Worm (Caenorhabditis elegans) whole organism, L3 larva: Measurements from ENCODE around the gene Y45G5AM.5.

Source experiments
- R02D3.7 ChIP-seq: fragments of 150-350 bp; optimal IDR thresholded peaks from 2 replicates; lab custom pipeline; 2014; ENCODE audit warnings: missing biosample characterization, missing genetic modification characterization
- ZK546.5 ChIP-seq: sonication (generic microtip); optimal IDR thresholded peaks from 2 replicates; lab custom pipeline; 2017; ENCODE audit warnings: missing biosample characterization, missing genetic modification characterization
- aly-2 ChIP-seq: fragments of 150-350 bp; optimal IDR thresholded peaks from 2 replicates; lab custom pipeline; 2014; ENCODE audit warnings: missing biosample characterization, missing genetic modification characterization
- ama-1 ChIP-seq: fragments of 150-350 bp; optimal IDR thresholded peaks from 2 replicates; lab custom pipeline; 2018
- ceh-16 ChIP-seq: sonication (generic microtip); optimal IDR thresholded peaks from 2 replicates; lab custom pipeline; 2017; ENCODE audit warnings: missing biosample characterization, missing genetic modification characterization
- ceh-28 ChIP-seq: fragments of 150-350 bp; optimal IDR thresholded peaks from 2 replicates; lab custom pipeline; 2014; ENCODE audit warnings: missing biosample characterization, missing genetic modification reagents, missing genetic modification characterization
- ceh-82 ChIP-seq: fragments of 150-350 bp; optimal IDR thresholded peaks from 2 replicates; lab custom pipeline; 2014; ENCODE audit warnings: missing biosample characterization, missing genetic modification characterization
- daf-12 ChIP-seq: fragments of 150-350 bp; optimal IDR thresholded peaks from 2 replicates; lab custom pipeline; 2014; ENCODE audit warnings: missing biosample characterization, missing genetic modification reagents, missing genetic modification characterization
- egl-27 ChIP-seq: sonication (generic microtip); optimal IDR thresholded peaks from 4 replicates; lab custom pipeline; 2017; ENCODE audit warnings: missing biosample characterization, missing genetic modification reagents, missing genetic modification characterization
- egl-5 ChIP-seq: fragments of 150-350 bp; optimal IDR thresholded peaks from 2 replicates; lab custom pipeline; 2017; ENCODE audit warnings: missing biosample characterization, missing genetic modification reagents, missing genetic modification characterization, inconsistent platforms
- elt-1 ChIP-seq: fragments of 150-350 bp; optimal IDR thresholded peaks from 2 replicates; lab custom pipeline; 2014; ENCODE audit warnings: missing biosample characterization, missing genetic modification characterization
- elt-2 ChIP-seq: sonication (generic microtip); optimal IDR thresholded peaks from 2 replicates; lab custom pipeline; 2016; ENCODE audit warnings: missing genetic modification reagents, mild to moderate bottlenecking, missing genetic modification characterization, missing compliant biosample characterization
- elt-3 ChIP-seq, 3 experiments: fragments of 150-350 bp in 1 of 3; sonication (generic microtip) in 2 of 3; optimal IDR thresholded peaks; 2 replicates in 2 of 3; 4 replicates in 1 of 3; lab custom pipeline; 2014 to 2017; ENCODE audit warnings: missing biosample characterization in 3 of 3, missing genetic modification characterization in 3 of 3
- eor-1 ChIP-seq, 2 experiments: fragments of 150-350 bp; optimal IDR thresholded peaks; 2 replicates each; lab custom pipeline; 2014 to 2018; ENCODE audit warnings: missing biosample characterization in 2 of 2, missing genetic modification characterization in 2 of 2
- fkh-10 ChIP-seq: sonication (generic microtip); optimal IDR thresholded peaks from 2 replicates; lab custom pipeline; 2017; ENCODE audit warnings: missing biosample characterization, missing genetic modification reagents, missing genetic modification characterization
- fkh-2 ChIP-seq: fragments of 150-350 bp; optimal IDR thresholded peaks from 2 replicates; lab custom pipeline; 2014; ENCODE audit warnings: missing biosample characterization, missing genetic modification reagents, missing genetic modification characterization
- fos-1 ChIP-seq: fragments of 150-350 bp; optimal IDR thresholded peaks from 2 replicates; lab custom pipeline; 2014; ENCODE audit warnings: missing biosample characterization, missing genetic modification characterization
- hmg-11 ChIP-seq: sonication (generic microtip); optimal IDR thresholded peaks from 2 replicates; lab custom pipeline; 2016; ENCODE audit warnings: missing genetic modification characterization, missing compliant biosample characterization
- lin-15B ChIP-seq: fragments of 150-350 bp; optimal IDR thresholded peaks from 2 replicates; lab custom pipeline; 2014; ENCODE audit warnings: missing biosample characterization, missing genetic modification characterization
- lin-39 ChIP-seq: fragments of 150-350 bp; optimal IDR thresholded peaks from 2 replicates; lab custom pipeline; 2018; ENCODE audit warnings: missing biosample characterization, missing genetic modification reagents, missing genetic modification characterization
- lsy-12 ChIP-seq: sonication (generic microtip); optimal IDR thresholded peaks from 2 replicates; lab custom pipeline; 2016; ENCODE audit warnings: mild to moderate bottlenecking, missing genetic modification characterization, missing compliant biosample characterization
- mdl-1 ChIP-seq: fragments of 150-350 bp; optimal IDR thresholded peaks from 2 replicates; lab custom pipeline; 2014; ENCODE audit warnings: missing biosample characterization, missing genetic modification characterization
- nfya-1 ChIP-seq: sonication (generic microtip); optimal IDR thresholded peaks from 2 replicates; lab custom pipeline; 2017; ENCODE audit warnings: missing genetic modification characterization, mild to moderate bottlenecking, missing compliant biosample characterization, antibody characterized with exemption, moderate library complexity; ENCODE audit not compliant: insufficient read depth
- nhr-23 ChIP-seq: fragments of 150-350 bp; optimal IDR thresholded peaks from 2 replicates; lab custom pipeline; 2014; ENCODE audit warnings: missing biosample characterization, missing genetic modification reagents, missing genetic modification characterization
- nhr-25 ChIP-seq: sonication (generic microtip); optimal IDR thresholded peaks from 2 replicates; lab custom pipeline; 2017; ENCODE audit warnings: missing biosample characterization, missing genetic modification characterization
- nhr-43 ChIP-seq: sonication (generic microtip); optimal IDR thresholded peaks from 2 replicates; lab custom pipeline; 2016; ENCODE audit warnings: mild to moderate bottlenecking, missing genetic modification characterization, missing compliant biosample characterization; ENCODE audit not compliant: poor library complexity, severe bottlenecking
- nhr-67 ChIP-seq: fragments of 150-350 bp; optimal IDR thresholded peaks from 2 replicates; lab custom pipeline; 2014; ENCODE audit warnings: missing biosample characterization, missing genetic modification characterization
- nhr-77 ChIP-seq: fragments of 150-350 bp; optimal IDR thresholded peaks from 2 replicates; lab custom pipeline; 2014; ENCODE audit warnings: missing biosample characterization, missing genetic modification characterization
- pha-4 ChIP-seq: fragments of 150-350 bp; optimal IDR thresholded peaks from 2 replicates; lab custom pipeline; 2014; ENCODE audit warnings: missing biosample characterization, missing genetic modification reagents, missing genetic modification characterization
- pqm-1 ChIP-seq: fragments of 150-350 bp; optimal IDR thresholded peaks from 2 replicates; lab custom pipeline; 2017; ENCODE audit warnings: missing biosample characterization, missing genetic modification characterization, inconsistent platforms
- unc-62 ChIP-seq: fragments of 150-350 bp; sonication (generic microtip); optimal IDR thresholded peaks from 4 replicates; lab custom pipeline; 2014; ENCODE audit warnings: missing biosample characterization, missing genetic modification reagents, missing genetic modification characterization
- zag-1 ChIP-seq: fragments of 150-350 bp; optimal IDR thresholded peaks from 2 replicates; lab custom pipeline; 2014; ENCODE audit warnings: missing biosample characterization, missing genetic modification characterization
- ztf-11 ChIP-seq: fragments of 150-350 bp; optimal IDR thresholded peaks from 2 replicates; lab custom pipeline; 2014; ENCODE audit warnings: missing biosample characterization, missing genetic modification characterization

The Y45G5AM.5 gene

ce11 chrV:4186453-4187143 lies 26.4 kb downstream of the Y45G5AM.5 start:
- no peak for TF ChIP-seq pha-4 (tag; lab: Kevin White, UChicago)
- TF ChIP-seq aly-2 (tag; lab: Kevin White, UChicago): no peak
- peak; percentile 40 for TF ChIP-seq ama-1 (lab: Kevin White, UChicago)
- TF ChIP-seq daf-12 (tag; lab: Kevin White, UChicago): no peak
- peak; percentile 50 for TF ChIP-seq elt-2 (tag; lab: Kevin White, UChicago)
- TF ChIP-seq mdl-1 (tag; lab: Kevin White, UChicago): no peak
- TF ChIP-seq nhr-43 (tag; lab: Kevin White, UChicago): peak; percentile 56
- no peak for TF ChIP-seq nhr-23 (tag; lab: Kevin White, UChicago)
- TF ChIP-seq nhr-25: peak; percentile 7
- no peak for TF ChIP-seq elt-1 (tag; lab: Kevin White, UChicago)
- TF ChIP-seq fkh-10: no peak
- TF ChIP-seq nfya-1: peak; percentile 55

ce11 chrV:4187144-4187485 lies 26.9 kb downstream of the Y45G5AM.5 start, which contains the start of gene nhr-114:
nhr-114 (plus strand) TSS chrV:4187202.
- TF ChIP-seq elt-3 (tag; optimal IDR thresholded peaks at IDR 0.05; lab: Kevin White, UChicago) (no peak), elt-2 (tag; lab: Kevin White, UChicago) (peak; percentile 45)

- TF ChIP-seq ceh-28 (tag; lab: Kevin White, UChicago) (no peak), lin-15B (tag; lab: Kevin White, UChicago) (no peak), zag-1 (tag; lab: Kevin White, UChicago) (no peak), eor-1 (tag; optimal IDR thresholded peaks at IDR 0.05; lab: Kevin White, UChicago) (no peak), fkh-2 (tag; lab: Kevin White, UChicago) (no peak), egl-27 (tag; lab: Kevin White, UChicago) (no peak), egl-5 (tag; lab: Kevin White, UChicago) (no peak), R02D3.7 (no peak), ZK546.5 (tag; lab: Kevin White, UChicago) (no peak), nfya-1 (no peak)
Observed at ce11 chrV:4189618-4190017, 29.4 kb downstream of the Y45G5AM.5 start.

ce11 chrV:4190232-4190631 lies 30.0 kb downstream of the Y45G5AM.5 start:
- TF ChIP-seq lsy-12 (tag; lab: Kevin White, UChicago) (no peak), pha-4 (tag; lab: Kevin White, UChicago) (no peak), pqm-1 (tag; lab: Kevin White, UChicago) (no peak), unc-62 (no peak), aly-2 (tag; lab: Kevin White, UChicago) (no peak), nhr-77 (tag; lab: Kevin White, UChicago) (no peak), eor-1 (tag; optimal IDR thresholded peaks at IDR 0.05; lab: Kevin White, UChicago) (no peak), ceh-16 (tag; lab: Kevin White, UChicago) (no peak), ceh-28 (tag; lab: Kevin White, UChicago) (no peak), nhr-67 (tag; lab: Kevin White, UChicago) (no peak), fos-1 (no peak), lin-15B (tag; lab: Kevin White, UChicago) (no peak), lin-39 (no peak), R02D3.7 (no peak), ceh-82 (tag; lab: Kevin White, UChicago) (no peak), ztf-11 (tag; lab: Kevin White, UChicago) (no peak), ZK546.5 (tag; lab: Kevin White, UChicago) (no peak), nhr-43 (tag; lab: Kevin White, UChicago) (no peak)

ce11 chrV:4192688-4193471 lies 32.7 kb downstream of the Y45G5AM.5 start:
- peak; percentile 11 for TF ChIP-seq nfya-1
- no peak for TF ChIP-seq nhr-43 (tag; lab: Kevin White, UChicago)
- peak; percentile 62 for TF ChIP-seq hmg-11 (tag; lab: Kevin White, UChicago)
